Fruit fly (Drosophila melanogaster): ENCODE measurements around the gene Sr-CIV.

The Sr-CIV gene

DNA sequence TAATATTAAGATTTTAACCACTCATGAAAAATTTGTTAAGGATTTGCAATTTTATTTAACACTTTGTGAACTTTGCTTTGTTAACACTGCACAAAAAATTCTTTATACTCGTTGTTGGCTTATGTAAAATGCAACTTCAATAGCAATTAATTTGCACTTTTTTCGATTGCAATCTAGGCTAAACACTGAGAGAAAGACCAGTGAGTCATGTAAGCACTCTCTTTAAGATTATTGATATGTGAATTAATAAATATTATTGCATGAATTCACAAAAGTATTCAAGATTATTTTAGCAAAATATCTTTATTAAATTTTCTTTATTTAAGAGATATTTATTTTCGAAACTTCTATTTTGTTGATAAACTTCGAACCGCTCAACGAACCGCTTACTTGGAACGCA, 17.1 kb downstream of the Sr-CIV start:
- no peak for TF ChIP-seq mld (GFP tag; IDR thresholded peaks at IDR 0.05; ENCODE audit: partially characterized antibody)
- peak; percentile 24 for TF ChIP-seq dmrt99B (tag; optimal IDR thresholded peaks at IDR 0.05)
- TF ChIP-seq gem (tag; optimal IDR thresholded peaks at IDR 0.05): peak; percentile 44
- TF ChIP-seq Hr51 (GFP tag; optimal IDR thresholded peaks at IDR 0.05): peak in 1 of 2 experiments; percentile 9
- TF ChIP-seq Ssrp (tag; optimal IDR thresholded peaks at IDR 0.05): peak; percentile 10
- 0 out of 2 replicates have a peak, but pooled peaks have one; percentile 25 for TF ChIP-seq CG6689 (GFP tag; IDR thresholded peaks at IDR 0.05)
- peak; percentile 37 for TF ChIP-seq Drgx (GFP tag; IDR thresholded peaks at IDR 0.05)
- TF ChIP-seq cad (GFP tag; optimal IDR thresholded peaks at IDR 0.05): no peak
- no peak for TF ChIP-seq CG18764 (GFP tag; optimal IDR thresholded peaks at IDR 0.05)
- peak; percentile 35 for TF ChIP-seq CG11504 (tag; optimal IDR thresholded peaks at IDR 0.05)
- peak; percentile 12 for TF ChIP-seq Sox100B (GFP tag; optimal IDR thresholded peaks at IDR 0.05)
- TF ChIP-seq Oli (tag; optimal IDR thresholded peaks at IDR 0.05): peak; percentile 25
- TF ChIP-seq CG14014 (GFP tag; IDR thresholded peaks at IDR 0.05): no peak
- no peak for TF ChIP-seq stwl (tag; optimal IDR thresholded peaks at IDR 0.05)
- TF ChIP-seq CG5180 (GFP tag; optimal IDR thresholded peaks at IDR 0.05): no peak
- TF ChIP-seq Asciz (GFP tag; optimal IDR thresholded peaks at IDR 0.05): peak; percentile 43
- 0 out of 2 replicates have a peak, but pooled peaks have one; percentile 16 for TF ChIP-seq sisA (GFP tag; IDR thresholded peaks at IDR 0.05)
- TF ChIP-seq Ets65A (GFP tag): peak; percentile 16
- peak; percentile 26 for TF ChIP-seq phol (tag; optimal IDR thresholded peaks at IDR 0.05)
- TF ChIP-seq Sox102F (GFP tag; optimal IDR thresholded peaks at IDR 0.05): peak; percentile 37
- TF ChIP-seq CG10565 (GFP tag; optimal IDR thresholded peaks at IDR 0.05): no peak
- peak; percentile 12 for TF ChIP-seq az2 (GFP tag; optimal IDR thresholded peaks at IDR 0.05)
- no peak for TF ChIP-seq CG6654 (GFP tag; optimal IDR thresholded peaks at IDR 0.05)
- TF ChIP-seq Ptx1 (GFP tag; IDR thresholded peaks at IDR 0.05): 0 out of 2 replicates have a peak, but pooled peaks have one; percentile 20
- no peak for TF ChIP-seq peb (GFP tag; IDR thresholded peaks at IDR 0.05)
- TF ChIP-seq tio (GFP tag; optimal IDR thresholded peaks at IDR 0.05): peak; percentile 14

DNA sequence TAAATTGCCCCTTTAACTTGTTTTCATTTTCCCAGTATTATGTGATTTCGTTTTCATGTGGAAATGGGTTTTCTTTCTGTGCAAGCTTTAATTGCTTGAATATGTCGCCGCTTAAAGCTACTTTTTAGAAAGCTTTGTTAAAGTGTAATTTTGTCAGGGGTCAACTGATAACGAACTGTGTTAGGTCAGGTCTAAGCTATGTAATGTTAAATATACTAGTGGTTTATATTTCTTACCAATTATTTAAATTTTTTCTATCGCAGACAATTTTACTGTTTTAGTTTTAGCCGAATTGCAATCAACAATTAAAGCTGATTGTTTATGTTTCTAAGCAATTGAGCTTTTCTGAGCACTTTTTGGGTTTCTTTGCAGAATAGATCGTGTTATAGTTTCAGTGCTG, 17.5 kb downstream of the Sr-CIV start:
- peak in 1 of 2 experiments; percentile 91 for TF ChIP-seq Hr78 (GFP tag; optimal IDR thresholded peaks at IDR 0.05)
- TF ChIP-seq row (GFP tag; IDR thresholded peaks at IDR 0.05): no peak

DNA sequence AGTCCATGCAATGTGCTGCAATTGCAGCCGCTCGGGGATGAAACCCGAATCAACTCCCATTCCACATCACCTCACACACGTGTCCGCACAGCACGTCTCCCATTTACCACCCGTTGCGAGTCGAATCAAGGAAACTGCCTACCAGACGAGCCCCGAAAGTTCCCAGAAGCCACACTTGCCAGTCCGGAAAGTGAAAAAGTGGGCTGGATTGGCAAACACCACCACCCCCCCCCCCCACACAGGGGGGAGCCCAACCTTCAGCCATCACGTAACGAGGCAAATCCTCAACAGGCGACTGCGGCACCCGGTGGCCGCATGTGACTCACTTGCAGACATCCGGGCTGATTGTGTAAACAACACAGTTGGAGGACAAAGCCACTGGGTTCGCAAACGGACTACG, 19.0 kb downstream of the Sr-CIV start:
- peak; percentile 70 for TF ChIP-seq crol (GFP tag; IDR thresholded peaks at IDR 0.05)
- no peak for TF ChIP-seq lmd (GFP tag; IDR thresholded peaks at IDR 0.05)
- TF ChIP-seq NFAT (GFP tag; IDR thresholded peaks at IDR 0.05): no peak
- TF ChIP-seq CG32772 (GFP tag; IDR thresholded peaks at IDR 0.05): no peak
- no peak for TF ChIP-seq sna (GFP tag; IDR thresholded peaks at IDR 0.05; ENCODE audit: partially characterized antibody)
- no peak for TF ChIP-seq kah (GFP tag; optimal IDR thresholded peaks at IDR 0.05)
- TF ChIP-seq Xbp1 (GFP tag; optimal IDR thresholded peaks at IDR 0.05): no peak
- TF ChIP-seq Hr39 (optimal IDR thresholded peaks at IDR 0.05): peak; percentile 78
- no peak for TF ChIP-seq klu (GFP tag; IDR thresholded peaks at IDR 0.05)
- peak; percentile 0 for TF ChIP-seq mirr (GFP tag; optimal IDR thresholded peaks at IDR 0.05)
- TF ChIP-seq Nf-YC (tag; optimal IDR thresholded peaks at IDR 0.05): no peak
- no peak for TF ChIP-seq CG12155 (GFP tag; optimal IDR thresholded peaks at IDR 0.05)
- TF ChIP-seq D19B (GFP tag; optimal IDR thresholded peaks at IDR 0.05): no peak
- TF ChIP-seq usp (GFP tag; optimal IDR thresholded peaks at IDR 0.05): no peak
- TF ChIP-seq h (optimal IDR thresholded peaks at IDR 0.05): no peak
- TF ChIP-seq D (optimal IDR thresholded peaks at IDR 0.05): no peak
- TF ChIP-seq D (GFP tag; optimal IDR thresholded peaks at IDR 0.05): no peak
- no peak for TF ChIP-seq dpn (GFP tag; optimal IDR thresholded peaks at IDR 0.05)
- no peak for TF ChIP-seq croc (GFP tag; conservative IDR thresholded peaks at IDR 0.05)
- TF ChIP-seq Ets65A (GFP tag): peak; percentile 17
- no peak for TF ChIP-seq gcm (GFP tag; optimal IDR thresholded peaks at IDR 0.05)
- no peak for TF ChIP-seq inv (GFP tag; IDR thresholded peaks at IDR 0.05; ENCODE audit: partially characterized antibody)
- TF ChIP-seq gsb-n (tag; optimal IDR thresholded peaks at IDR 0.05): peak; percentile 6
- TF ChIP-seq Hey (tag; optimal IDR thresholded peaks at IDR 0.05): peak; percentile 96

Data from whole organism, embryonic.